Fruit fly (Drosophila melanogaster): ENCODE data around the gene Rrp47.

dm6 chrX:15983501-15983900 is 38.8 kb downstream of the Rrp47 start, which contains the start of gene Slc25A46a:
- TF ChIP-seq psq (optimal IDR thresholded peaks at IDR 0.05) (no peak), insv (optimal IDR thresholded peaks at IDR 0.05) (no peak), h (optimal IDR thresholded peaks at IDR 0.05) (no peak)

Measured in Kc167 (cell line).